Worm (Caenorhabditis elegans) whole organism, late embryonic: ENCODE results near the gene vha-2.

Experiments
- che-1 ChIP-seq: sonication (generic microtip); optimal IDR thresholded peaks from 2 replicates; lab custom pipeline; 2016; ENCODE audit warnings: mild to moderate bottlenecking, missing genetic modification characterization, missing compliant biosample characterization
- pros-1 ChIP-seq: fragments of 150-350 bp; optimal IDR thresholded peaks from 2 replicates; lab custom pipeline; 2014; ENCODE audit warnings: missing biosample characterization, missing genetic modification reagents, missing genetic modification characterization
- ttx-3 ChIP-seq: sonication (generic microtip); optimal IDR thresholded peaks from 2 replicates; lab custom pipeline; 2016; ENCODE audit warnings: missing genetic modification reagents, missing genetic modification characterization, missing compliant biosample characterization

ce11 chrIII:9808179-9808578 is 26.2 kb downstream of the vha-2 start, which contains the start of gene gtap-2:
- TF ChIP-seq pros-1 (tag; lab: Kevin White, UChicago) = no peak
- no peak for TF ChIP-seq ttx-3 (tag; lab: Kevin White, UChicago)
- TF ChIP-seq che-1 (tag; lab: Kevin White, UChicago) = no peak
